Worm (Caenorhabditis elegans) whole organism, early embryonic: ENCODE data around the gene C50B6.9.

Source experiments
- F13C5.2 ChIP-seq: sonication (generic microtip); optimal IDR thresholded peaks from 2 replicates; lab custom pipeline; 2017; ENCODE audit warnings: mild to moderate bottlenecking, missing genetic modification characterization, inconsistent platforms, missing compliant biosample characterization
- aly-1 ChIP-seq: sonication (generic microtip); optimal IDR thresholded peaks from 2 replicates; lab custom pipeline; 2016; ENCODE audit warnings: missing genetic modification characterization, missing compliant biosample characterization
- ama-1 ChIP-seq: fragments of 150-350 bp; optimal IDR thresholded peaks from 2 replicates; lab custom pipeline; 2014
- ceh-36 ChIP-seq: sonication (generic microtip); optimal IDR thresholded peaks from 2 replicates; lab custom pipeline; 2016; ENCODE audit warnings: missing genetic modification characterization, inconsistent platforms, missing compliant biosample characterization
- hmbx-1 ChIP-seq: sonication (generic microtip); optimal IDR thresholded peaks from 2 replicates; lab custom pipeline; 2016; ENCODE audit warnings: mild to moderate bottlenecking, missing genetic modification characterization, missing compliant biosample characterization
- pes-1 ChIP-seq: fragments of 200-800 bp; sonication (Bioruptor generic); IDR thresholded peaks from 2 replicates; pipeline ENCODE4 v1.3.6; 2022; ENCODE audit warnings: missing genetic modification reagents, missing genetic modification characterization, missing compliant biosample characterization
- tra-4 ChIP-seq: sonication (generic microtip); optimal IDR thresholded peaks from 2 replicates; lab custom pipeline; 2017; ENCODE audit warnings: missing genetic modification characterization, missing compliant biosample characterization

ce11 chrV:13380980-13381379 is 44.8 kb downstream of the C50B6.9 start, which contains the start of gene cpz-2:
- TF ChIP-seq ceh-36: no peak
- no peak for TF ChIP-seq aly-1
- TF ChIP-seq ama-1 (lab: Kevin White, UChicago): no peak
- no peak for TF ChIP-seq tra-4 (tag; lab: Kevin White, UChicago)
- no peak for TF ChIP-seq pes-1 (GFP tag; lab: Robert Waterston, UW)
- no peak for TF ChIP-seq F13C5.2 (tag; lab: Kevin White, UChicago)
- no peak for TF ChIP-seq hmbx-1 (tag; lab: Kevin White, UChicago)
